Worm (Caenorhabditis elegans) whole organism, mixed stage, embryonic: Measurements from ENCODE around the gene crn-5.

Source experiments
- M03D4.4 ChIP-seq: sonication (generic microtip); optimal IDR thresholded peaks from 2 replicates; lab custom pipeline; 2017; ENCODE audit warnings: mild to moderate bottlenecking, missing genetic modification characterization, missing compliant biosample characterization
- bed-3 ChIP-seq: fragments of 200-800 bp; sonication (Bioruptor generic); optimal IDR thresholded peaks from 3 replicates; lab custom pipeline; 2018; ENCODE audit warnings: mild to moderate bottlenecking, missing genetic modification characterization, moderate library complexity, missing compliant biosample characterization
- blmp-1 ChIP-seq: fragments of 150-350 bp; optimal IDR thresholded peaks from 2 replicates; lab custom pipeline; 2014; ENCODE audit warnings: missing biosample characterization, missing genetic modification characterization
- drap-1 ChIP-seq: fragments of 200-800 bp; sonication (Bioruptor generic); optimal IDR thresholded peaks from 3 replicates; lab custom pipeline; 2018; ENCODE audit warnings: mild to moderate bottlenecking, missing genetic modification characterization, missing compliant biosample characterization
- lin-32 ChIP-seq: fragments of 200-800 bp; sonication (Bioruptor generic); optimal IDR thresholded peaks from 2 replicates; lab custom pipeline; 2018; ENCODE audit warnings: mild to moderate bottlenecking, missing genetic modification characterization, missing compliant biosample characterization
- lsy-2 ChIP-seq: fragments of 150-350 bp; optimal IDR thresholded peaks from 2 replicates; lab custom pipeline; 2014; ENCODE audit warnings: missing biosample characterization, missing genetic modification characterization
- nhr-237 ChIP-seq: fragments of 150-350 bp; optimal IDR thresholded peaks from 2 replicates; lab custom pipeline; 2014; ENCODE audit warnings: missing biosample characterization, missing genetic modification characterization
- nhr-76 ChIP-seq: sonication (generic microtip); optimal IDR thresholded peaks from 2 replicates; lab custom pipeline; 2017; ENCODE audit warnings: missing biosample characterization, missing genetic modification characterization
- pha-4 ChIP-seq: fragments of 150-350 bp; optimal IDR thresholded peaks from 2 replicates; lab custom pipeline; 2018; ENCODE audit warnings: missing biosample characterization, missing genetic modification reagents, missing genetic modification characterization
- snpc-4 ChIP-seq: fragments of 150-350 bp; optimal IDR thresholded peaks from 2 replicates; lab custom pipeline; 2014; ENCODE audit warnings: missing biosample characterization, missing genetic modification characterization
- ztf-11 ChIP-seq: fragments of 150-350 bp; optimal IDR thresholded peaks from 2 replicates; lab custom pipeline; 2014; ENCODE audit warnings: missing biosample characterization, missing genetic modification characterization

ce11 chrII:10605512-10605911, 13.0 kb downstream of the crn-5 start, which contains the start of gene taf-13:
- no peak for TF ChIP-seq ztf-11 (tag; lab: Kevin White, UChicago)
- no peak for TF ChIP-seq nhr-237 (tag; lab: Kevin White, UChicago)
- no peak for TF ChIP-seq pha-4 (tag; lab: Kevin White, UChicago)
- no peak for TF ChIP-seq nhr-76 (tag; lab: Kevin White, UChicago)
- no peak for TF ChIP-seq drap-1 (GFP tag; lab: Kevin White, UChicago)
- TF ChIP-seq blmp-1 (tag; lab: Kevin White, UChicago) = no peak
- no peak for TF ChIP-seq M03D4.4 (tag; lab: Kevin White, UChicago)
- no peak for TF ChIP-seq lsy-2 (tag; lab: Kevin White, UChicago)
- no peak for TF ChIP-seq bed-3
- TF ChIP-seq lin-32 = no peak
- no peak for TF ChIP-seq snpc-4
